Worm (Caenorhabditis elegans) whole organism, L2 larva: ENCODE measurements around the gene F53H4.4.

Source experiments
- C34F6.9 ChIP-seq: fragments of 150-350 bp; optimal IDR thresholded peaks from 2 replicates; lab custom pipeline; 2014; ENCODE audit warnings: missing biosample characterization, missing genetic modification characterization
- F13H6.1 ChIP-seq: sonication (generic microtip); optimal IDR thresholded peaks from 2 replicates; lab custom pipeline; 2016; ENCODE audit warnings: missing genetic modification characterization, missing compliant biosample characterization
- R02D3.7 ChIP-seq: fragments of 150-350 bp; optimal IDR thresholded peaks from 2 replicates; lab custom pipeline; 2014; ENCODE audit warnings: missing biosample characterization, missing genetic modification characterization
- ZK546.5 ChIP-seq: sonication (generic microtip); optimal IDR thresholded peaks from 2 replicates; lab custom pipeline; 2017; ENCODE audit warnings: missing biosample characterization, missing genetic modification characterization
- alr-1 ChIP-seq: fragments of 150-350 bp; optimal IDR thresholded peaks from 2 replicates; lab custom pipeline; 2014; ENCODE audit warnings: missing biosample characterization, missing genetic modification characterization
- ama-1 ChIP-seq: fragments of 150-350 bp; optimal IDR thresholded peaks from 2 replicates; lab custom pipeline; 2018; ENCODE audit warnings: inconsistent platforms
- blmp-1 ChIP-seq: sonication (generic microtip); optimal IDR thresholded peaks from 2 replicates; lab custom pipeline; 2017; ENCODE audit warnings: missing genetic modification characterization, mild to moderate bottlenecking, missing compliant biosample characterization, antibody characterized with exemption, moderate library complexity; ENCODE audit not compliant: insufficient read depth
- ceh-82 ChIP-seq: fragments of 150-350 bp; optimal IDR thresholded peaks from 2 replicates; lab custom pipeline; 2014; ENCODE audit warnings: missing biosample characterization, missing genetic modification characterization
- crh-2 ChIP-seq: sonication (generic microtip); optimal IDR thresholded peaks from 2 replicates; lab custom pipeline; 2017; ENCODE audit warnings: missing biosample characterization, missing genetic modification characterization
- dmd-4 ChIP-seq: sonication (generic microtip); optimal IDR thresholded peaks from 2 replicates; lab custom pipeline; 2017; ENCODE audit warnings: missing biosample characterization, missing genetic modification characterization
- egl-27 ChIP-seq: sonication (generic microtip); optimal IDR thresholded peaks from 3 replicates; lab custom pipeline; 2017; ENCODE audit warnings: missing biosample characterization, missing genetic modification reagents, missing genetic modification characterization
- elt-1 ChIP-seq: fragments of 150-350 bp; optimal IDR thresholded peaks from 2 replicates; lab custom pipeline; 2014; ENCODE audit warnings: missing biosample characterization, missing genetic modification characterization
- elt-3 ChIP-seq: sonication (generic microtip); optimal IDR thresholded peaks from 2 replicates; lab custom pipeline; 2017; ENCODE audit warnings: missing biosample characterization, missing genetic modification characterization
- fos-1 ChIP-seq: fragments of 150-350 bp; optimal IDR thresholded peaks from 2 replicates; lab custom pipeline; 2014; ENCODE audit warnings: missing biosample characterization, missing genetic modification characterization
- gmeb-1 ChIP-seq: fragments of 150-350 bp; optimal IDR thresholded peaks from 2 replicates; lab custom pipeline; 2014; ENCODE audit warnings: missing biosample characterization, missing genetic modification characterization
- lin-11 ChIP-seq: fragments of 150-350 bp; sonication (generic microtip); optimal IDR thresholded peaks from 2 replicates; lab custom pipeline; 2014; ENCODE audit warnings: missing biosample characterization, missing genetic modification characterization, inconsistent platforms, mixed read lengths
- lin-13 ChIP-seq: fragments of 150-350 bp; optimal IDR thresholded peaks from 2 replicates; lab custom pipeline; 2014; ENCODE audit warnings: missing biosample characterization, missing genetic modification reagents, missing genetic modification characterization
- lsy-2 ChIP-seq, 2 experiments: fragments of 150-350 bp in 1 of 2; sonication (generic microtip) in 1 of 2; optimal IDR thresholded peaks; 2 replicates each; lab custom pipeline; 2014 to 2017; ENCODE audit warnings: missing biosample characterization in 2 of 2, missing genetic modification characterization in 2 of 2
- mdl-1 ChIP-seq, 2 experiments: fragments of 150-350 bp in 1 of 2; sonication (generic microtip) in 1 of 2; optimal IDR thresholded peaks; 2 replicates each; lab custom pipeline; 2017; ENCODE audit warnings: missing biosample characterization in 2 of 2, missing genetic modification characterization in 2 of 2
- nhr-10 ChIP-seq: sonication (generic microtip); optimal IDR thresholded peaks from 2 replicates; lab custom pipeline; 2017; ENCODE audit warnings: missing biosample characterization, missing genetic modification characterization
- nhr-11 ChIP-seq: fragments of 150-350 bp; optimal IDR thresholded peaks from 2 replicates; lab custom pipeline; 2014; ENCODE audit warnings: missing biosample characterization, missing genetic modification characterization
- nhr-129 ChIP-seq: fragments of 150-350 bp; optimal IDR thresholded peaks from 2 replicates; lab custom pipeline; 2014; ENCODE audit warnings: missing biosample characterization, missing genetic modification characterization
- nhr-21 ChIP-seq: fragments of 150-350 bp; optimal IDR thresholded peaks from 2 replicates; lab custom pipeline; 2014; ENCODE audit warnings: missing biosample characterization, missing genetic modification characterization
- nhr-23 ChIP-seq: fragments of 150-350 bp; optimal IDR thresholded peaks from 2 replicates; lab custom pipeline; 2014; ENCODE audit warnings: missing biosample characterization, missing genetic modification reagents, missing genetic modification characterization
- nhr-237 ChIP-seq: fragments of 150-350 bp; optimal IDR thresholded peaks from 2 replicates; lab custom pipeline; 2014; ENCODE audit warnings: missing biosample characterization, missing genetic modification characterization
- nhr-25 ChIP-seq: fragments of 150-350 bp; sonication (generic microtip); optimal IDR thresholded peaks from 3 replicates; lab custom pipeline; 2014; ENCODE audit warnings: missing biosample characterization, missing genetic modification characterization
- nhr-6 ChIP-seq: fragments of 150-350 bp; optimal IDR thresholded peaks from 2 replicates; lab custom pipeline; 2014; ENCODE audit warnings: missing biosample characterization, missing genetic modification characterization
- peb-1 ChIP-seq: fragments of 150-350 bp; optimal IDR thresholded peaks from 2 replicates; lab custom pipeline; 2014; ENCODE audit warnings: missing biosample characterization, missing genetic modification characterization
- sem-4 ChIP-seq: fragments of 150-350 bp; optimal IDR thresholded peaks from 2 replicates; lab custom pipeline; 2014; ENCODE audit warnings: missing biosample characterization, missing genetic modification reagents, missing genetic modification characterization
- sma-3 ChIP-seq: sonication (generic microtip); optimal IDR thresholded peaks from 2 replicates; lab custom pipeline; 2016; ENCODE audit warnings: missing genetic modification reagents, missing genetic modification characterization, missing compliant biosample characterization
- sma-9 ChIP-seq, 2 experiments: fragments of 150-350 bp in 1 of 2; sonication (generic microtip) in 1 of 2; optimal IDR thresholded peaks; 2 replicates each; lab custom pipeline; 2014 to 2016; ENCODE audit warnings: missing genetic modification characterization in 2 of 2, mild to moderate bottlenecking in 1 of 2, missing biosample characterization in 1 of 2, missing compliant biosample characterization in 1 of 2, missing genetic modification reagents in 1 of 2, moderate library complexity in 1 of 2
- snpc-4 ChIP-seq: fragments of 150-350 bp; optimal IDR thresholded peaks from 2 replicates; lab custom pipeline; 2014; ENCODE audit warnings: missing biosample characterization, missing genetic modification characterization
- unc-39 ChIP-seq: fragments of 150-350 bp; optimal IDR thresholded peaks from 2 replicates; lab custom pipeline; 2014; ENCODE audit warnings: missing biosample characterization, missing genetic modification characterization
- unc-55 ChIP-seq: fragments of 150-350 bp; sonication (generic microtip); optimal IDR thresholded peaks from 3 replicates; lab custom pipeline; 2014; ENCODE audit warnings: missing biosample characterization, missing genetic modification reagents, missing genetic modification characterization
- unc-62 ChIP-seq: fragments of 150-350 bp; optimal IDR thresholded peaks from 2 replicates; lab custom pipeline; 2014; ENCODE audit warnings: missing biosample characterization, missing genetic modification reagents, missing genetic modification characterization
- zag-1 ChIP-seq: fragments of 150-350 bp; optimal IDR thresholded peaks from 2 replicates; lab custom pipeline; 2014; ENCODE audit warnings: missing biosample characterization, missing genetic modification characterization
- ztf-4 ChIP-seq: fragments of 150-350 bp; optimal IDR thresholded peaks from 2 replicates; lab custom pipeline; 2014; ENCODE audit warnings: missing biosample characterization, missing genetic modification characterization

The F53H4.4 gene

DNA sequence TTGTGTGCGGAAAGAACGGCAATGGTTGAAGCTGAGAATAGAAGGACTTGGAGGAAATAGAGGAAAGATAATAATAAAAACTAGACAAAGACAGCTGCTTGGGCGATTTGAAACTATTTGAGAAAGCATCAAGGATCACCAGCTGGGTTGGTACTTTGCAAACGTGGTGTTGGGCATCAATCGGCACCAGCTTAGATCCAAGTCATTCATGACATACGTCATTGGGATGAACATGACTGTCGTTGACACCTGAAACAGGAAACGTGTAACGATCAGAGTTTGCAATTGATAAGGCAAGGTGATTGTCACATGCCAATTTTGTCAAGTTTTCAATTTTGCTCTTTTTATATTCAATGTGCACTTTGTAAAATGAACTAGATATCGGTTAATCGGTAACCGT is 23.7 kb upstream of the F53H4.4 start:
- TF ChIP-seq blmp-1: no peak
- TF ChIP-seq nhr-6 (tag; lab: Kevin White, UChicago): no peak
- TF ChIP-seq nhr-25 (tag; lab: Kevin White, UChicago): no peak
- TF ChIP-seq nhr-21 (tag; lab: Kevin White, UChicago): peak; percentile 27
- TF ChIP-seq alr-1 (tag; lab: Kevin White, UChicago): no peak
- TF ChIP-seq nhr-129: peak; percentile 29
- peak; percentile 73 for TF ChIP-seq sma-9 (GFP tag; optimal IDR thresholded peaks at IDR 0.05; lab: Kevin White, UChicago)
- no peak for TF ChIP-seq sma-9 (tag; optimal IDR thresholded peaks at IDR 0.05; lab: Kevin White, UChicago)
- no peak for TF ChIP-seq dmd-4 (tag; lab: Kevin White, UChicago)
- TF ChIP-seq ama-1 (lab: Kevin White, UChicago): no peak
- peak; percentile 60 for TF ChIP-seq fos-1 (tag; lab: Kevin White, UChicago)
- TF ChIP-seq unc-62: no peak
- TF ChIP-seq crh-2 (tag; lab: Kevin White, UChicago): peak; percentile 29
- no peak for TF ChIP-seq nhr-23
- no peak for TF ChIP-seq nhr-11 (tag; lab: Kevin White, UChicago)
- no peak for TF ChIP-seq R02D3.7 (tag; lab: Kevin White, UChicago)
- no peak for TF ChIP-seq ztf-4
- no peak for TF ChIP-seq lin-11 (tag; lab: Kevin White, UChicago)
- no peak for TF ChIP-seq peb-1
- TF ChIP-seq nhr-10 (tag; lab: Kevin White, UChicago): no peak
- TF ChIP-seq zag-1 (tag; lab: Kevin White, UChicago): no peak
- no peak for TF ChIP-seq egl-27
- no peak for TF ChIP-seq elt-3 (tag; lab: Kevin White, UChicago)
- TF ChIP-seq lin-13 (GFP tag; lab: Kevin White, UChicago): no peak
- TF ChIP-seq sma-3 (GFP tag; lab: Kevin White, UChicago): peak; percentile 23
- TF ChIP-seq F13H6.1: peak; percentile 1
- peak; percentile 34 for TF ChIP-seq sem-4 (tag; lab: Kevin White, UChicago)
- no peak for TF ChIP-seq unc-39 (tag; lab: Kevin White, UChicago)
- TF ChIP-seq mdl-1 (tag; optimal IDR thresholded peaks at IDR 0.05; lab: Kevin White, UChicago): no peak
- TF ChIP-seq gmeb-1: peak; percentile 4
- TF ChIP-seq lsy-2 (tag; optimal IDR thresholded peaks at IDR 0.05; lab: Kevin White, UChicago): peak; percentile 26 to 32
- TF ChIP-seq, all 48 proteins: peak for 10

DNA sequence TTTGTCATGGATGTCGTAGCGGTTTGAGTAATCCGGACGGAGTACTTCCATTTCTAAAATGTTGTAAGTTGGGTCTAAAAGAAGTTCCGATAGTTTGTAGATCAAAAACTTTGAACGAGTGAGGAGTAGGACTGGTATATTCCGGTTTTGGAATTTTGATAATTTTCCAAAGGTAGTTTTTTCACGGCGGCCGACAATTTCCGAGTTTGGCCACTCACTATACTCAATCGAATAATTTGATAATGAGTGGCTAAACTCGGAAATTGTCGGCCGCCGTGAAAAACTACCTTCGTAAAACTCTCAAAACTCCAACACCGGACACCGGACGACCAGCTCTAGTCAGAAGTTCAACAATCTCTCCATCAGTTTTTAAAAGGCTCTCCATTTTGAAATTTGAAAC is 21.9 kb upstream of the F53H4.4 start:
- TF ChIP-seq C34F6.9 (tag; lab: Kevin White, UChicago) (no peak), unc-55 (GFP tag; lab: Kevin White, UChicago) (no peak), fos-1 (tag; lab: Kevin White, UChicago) (no peak), sem-4 (tag; lab: Kevin White, UChicago) (no peak), nhr-129 (no peak), unc-62 (no peak), alr-1 (tag; lab: Kevin White, UChicago) (no peak), zag-1 (tag; lab: Kevin White, UChicago) (no peak), peb-1 (no peak), nhr-237 (no peak), lin-11 (tag; lab: Kevin White, UChicago) (no peak), egl-27 (no peak), blmp-1 (no peak), dmd-4 (tag; lab: Kevin White, UChicago) (no peak)
- TF ChIP-seq, all 48 proteins: peak for 0

ce11 chrX:15846552-15846951 is 19.6 kb upstream of the F53H4.4 start:
- no peak for TF ChIP-seq lin-11 (tag; lab: Kevin White, UChicago)
- no peak for TF ChIP-seq ZK546.5 (tag; lab: Kevin White, UChicago)
- TF ChIP-seq sma-3 (GFP tag; lab: Kevin White, UChicago): no peak
- peak; percentile 8 for TF ChIP-seq crh-2 (tag; lab: Kevin White, UChicago)
- no peak for TF ChIP-seq nhr-237
- no peak for TF ChIP-seq ceh-82 (tag; lab: Kevin White, UChicago)
- no peak for TF ChIP-seq elt-1
- peak; percentile 16 for TF ChIP-seq fos-1 (tag; lab: Kevin White, UChicago)
- no peak for TF ChIP-seq nhr-23
- TF ChIP-seq sma-9 (GFP tag; optimal IDR thresholded peaks at IDR 0.05; lab: Kevin White, UChicago): peak; percentile 21
- no peak for TF ChIP-seq sma-9 (tag; optimal IDR thresholded peaks at IDR 0.05; lab: Kevin White, UChicago)
- TF ChIP-seq snpc-4 (tag; lab: Kevin White, UChicago): no peak
